Worm (Caenorhabditis elegans): ENCODE results near the gene Y105C5B.18.

ce11 chrIV:15949995-15950394, 14.4 kb upstream of the Y105C5B.18 start:
- TF ChIP-seq ztf-4 (tag; optimal IDR thresholded peaks at IDR 0.05) (no peak), nhr-237 (tag; optimal IDR thresholded peaks at IDR 0.05) (no peak)
